Fruit fly (Drosophila melanogaster) whole organism, embryonic: ENCODE results near the gene CG7991.

Experiments used
- CG10959 ChIP-seq: fragments of 200-800 bp; sonication (Bioruptor generic); IDR thresholded peaks from 2 replicates; pipeline ENCODE4 v1.3.6; 2022; ENCODE audit warnings: missing biosample characterization, missing genetic modification characterization
- CG12769 ChIP-seq: fragments of 200-800 bp; sonication (Bioruptor generic); optimal IDR thresholded peaks from 2 replicates; lab custom pipeline; 2019; ENCODE audit warnings: missing biosample characterization, mild to moderate bottlenecking, missing genetic modification characterization, moderate library complexity
- CG13624 ChIP-seq: fragments of 200-800 bp; sonication (Bioruptor generic); optimal IDR thresholded peaks from 2 replicates; lab custom pipeline; 2016; ENCODE audit warnings: missing biosample characterization, missing genetic modification characterization
- CG13894 ChIP-seq: fragments of 200-800 bp; sonication (Bioruptor generic); optimal IDR thresholded peaks from 3 replicates; lab custom pipeline; 2018; ENCODE audit warnings: missing biosample characterization, mild to moderate bottlenecking, missing genetic modification characterization, moderate library complexity
- CG14050 ChIP-seq: fragments of 200-800 bp; sonication (Bioruptor generic); IDR thresholded peaks from 3 replicates; pipeline ENCODE4 v1.3.6; 2022; ENCODE audit warnings: missing biosample characterization, missing genetic modification characterization
- CG15514 ChIP-seq: fragments of 200-800 bp; sonication (Bioruptor generic); optimal IDR thresholded peaks from 3 replicates; lab custom pipeline; 2017; ENCODE audit warnings: missing biosample characterization, missing genetic modification characterization, mild to moderate bottlenecking, moderate library complexity, missing genetic modification reagents
- CG16863 ChIP-seq: fragments of 200-800 bp; sonication (Bioruptor generic); optimal IDR thresholded peaks from 3 replicates; lab custom pipeline; 2016; ENCODE audit warnings: missing biosample characterization, missing genetic modification characterization
- CG17361 ChIP-seq: fragments of 200-800 bp; sonication (Bioruptor generic); IDR thresholded peaks from 3 replicates; pipeline ENCODE4 v1.3.6; 2022; ENCODE audit warnings: missing biosample characterization, missing genetic modification characterization
- CG18599 ChIP-seq: fragments of 200-800 bp; sonication (Bioruptor generic); optimal IDR thresholded peaks from 3 replicates; lab custom pipeline; 2017; ENCODE audit warnings: missing biosample characterization, missing genetic modification characterization, mild to moderate bottlenecking, moderate library complexity, missing genetic modification reagents
- CG2120 ChIP-seq: fragments of 200-800 bp; sonication (Bioruptor generic); optimal IDR thresholded peaks from 3 replicates; lab custom pipeline; 2016; ENCODE audit warnings: missing biosample characterization, missing genetic modification characterization
- CG2712 ChIP-seq: fragments of 200-800 bp; optimal IDR thresholded peaks from 3 replicates; lab custom pipeline; 2019; ENCODE audit warnings: missing biosample characterization, mild to moderate bottlenecking, missing genetic modification characterization, moderate library complexity
- CG4617 ChIP-seq: fragments of 200-800 bp; sonication (Bioruptor generic); optimal IDR thresholded peaks from 3 replicates; lab custom pipeline; 2016; ENCODE audit warnings: missing biosample characterization, missing genetic modification characterization, borderline replicate concordance
- CG4854 ChIP-seq: fragments of 200-800 bp; sonication (Bioruptor generic); optimal IDR thresholded peaks from 2 replicates; lab custom pipeline; 2016; ENCODE audit warnings: missing biosample characterization, missing genetic modification characterization, inconsistent platforms
- CG6272 ChIP-seq: fragments of 200-800 bp; sonication (Bioruptor generic); IDR thresholded peaks from 2 replicates; pipeline ENCODE4 v1.3.6; 2022; ENCODE audit warnings: missing biosample characterization, missing genetic modification characterization
- CG7745 ChIP-seq: fragments of 200-800 bp; sonication (Bioruptor generic); optimal IDR thresholded peaks from 2 replicates; lab custom pipeline; 2018; ENCODE audit warnings: missing biosample characterization, mild to moderate bottlenecking, missing genetic modification characterization, moderate library complexity
- CG9797 ChIP-seq: fragments of 200-800 bp; sonication (Bioruptor generic); optimal IDR thresholded peaks from 3 replicates; lab custom pipeline; 2018; ENCODE audit warnings: missing biosample characterization, mild to moderate bottlenecking, missing genetic modification characterization
- Deaf1 ChIP-seq: fragments of 200-800 bp; optimal IDR thresholded peaks from 3 replicates; lab custom pipeline; 2019; ENCODE audit warnings: missing biosample characterization, mild to moderate bottlenecking, missing genetic modification characterization, moderate library complexity
- Drgx ChIP-seq: fragments of 200-800 bp; sonication (Bioruptor generic); IDR thresholded peaks from 2 replicates; pipeline ENCODE4 v1.3.6; 2022; ENCODE audit warnings: missing biosample characterization, missing genetic modification characterization
- E2f2 ChIP-seq: fragments of 200-800 bp; sonication (Bioruptor generic); IDR thresholded peaks from 2 replicates; pipeline ENCODE4 v1.3.6; 2022; ENCODE audit warnings: missing biosample characterization, missing genetic modification characterization
- Fer1 ChIP-seq: fragments of 200-800 bp; sonication (Bioruptor generic); optimal IDR thresholded peaks from 2 replicates; lab custom pipeline; 2017; ENCODE audit warnings: missing biosample characterization, mild to moderate bottlenecking, missing genetic modification characterization
- Hmr ChIP-seq: fragments of 200-800 bp; sonication (Bioruptor generic); optimal IDR thresholded peaks from 3 replicates; lab custom pipeline; 2017; ENCODE audit warnings: mild to moderate bottlenecking, missing biosample characterization, missing genetic modification reagents, missing genetic modification characterization
- Hr3 ChIP-seq: fragments of 200-800 bp; sonication (Bioruptor generic); optimal IDR thresholded peaks from 3 replicates; lab custom pipeline; 2016; ENCODE audit warnings: missing biosample characterization, missing genetic modification characterization
- Hr51 ChIP-seq, 2 experiments: fragments of 200-800 bp; sonication (Bioruptor generic); optimal IDR thresholded peaks; 2 replicates in 1 of 2; 3 replicates in 1 of 2; lab custom pipeline; 2016 to 2018; ENCODE audit warnings: missing biosample characterization in 2 of 2, missing genetic modification characterization in 2 of 2, mild to moderate bottlenecking in 1 of 2, moderate library complexity in 1 of 2
- Hsf ChIP-seq: fragments of 200-800 bp; sonication (Bioruptor generic); optimal IDR thresholded peaks from 3 replicates; lab custom pipeline; 2016; ENCODE audit warnings: missing biosample characterization, missing genetic modification characterization
- Med ChIP-seq: fragments of 200-800 bp; sonication (Bioruptor generic); peaks from one replicate; lab custom pipeline; 2016; ENCODE audit warnings: missing biosample characterization, missing genetic modification characterization, mild to moderate bottlenecking, inconsistent platforms, moderate library complexity
- NC2β ChIP-seq: fragments of 200-800 bp; sonication (Bioruptor generic); optimal IDR thresholded peaks from 2 replicates; lab custom pipeline; 2016; ENCODE audit warnings: missing biosample characterization, missing genetic modification characterization
- Nf-YA ChIP-seq: fragments of 200-800 bp; sonication (Bioruptor generic); IDR thresholded peaks from 2 replicates; pipeline ENCODE4 v1.3.6; 2022; ENCODE audit warnings: missing biosample characterization, missing genetic modification characterization
- Oaz ChIP-seq: fragments of 200-800 bp; sonication (Bioruptor generic); IDR thresholded peaks from 2 replicates; pipeline ENCODE4 v1.3.6; 2022; ENCODE audit warnings: missing biosample characterization, missing genetic modification characterization
- Pdp1 ChIP-seq, 2 experiments: fragments of 200-800 bp; sonication (Bioruptor generic); optimal IDR thresholded peaks; 3 replicates each; lab custom pipeline; 2016; ENCODE audit warnings: missing biosample characterization in 2 of 2, missing genetic modification characterization in 2 of 2, mild to moderate bottlenecking in 1 of 2, moderate library complexity in 1 of 2
- Side ChIP-seq: fragments of 200-800 bp; sonication (Bioruptor generic); optimal IDR thresholded peaks from 2 replicates; lab custom pipeline; 2016; ENCODE audit warnings: missing biosample characterization, missing genetic modification characterization
- Sin3A ChIP-seq: fragments of >200 bp; optimal IDR thresholded peaks from 2 replicates; lab custom pipeline; 2018
- Spps ChIP-seq: fragments of 200-800 bp; sonication (Bioruptor generic); optimal IDR thresholded peaks from 2 replicates; lab custom pipeline; 2018; ENCODE audit warnings: missing biosample characterization, mild to moderate bottlenecking, missing genetic modification characterization
- bbx ChIP-seq: fragments of 200-800 bp; sonication (Bioruptor generic); IDR thresholded peaks from 2 replicates; pipeline ENCODE4 v1.3.6; 2022; ENCODE audit warnings: missing biosample characterization, missing genetic modification characterization; ENCODE audit not compliant: partially characterized antibody
- caup ChIP-seq: fragments of 200-800 bp; sonication (Bioruptor generic); optimal IDR thresholded peaks from 3 replicates; lab custom pipeline; 2017; ENCODE audit warnings: missing biosample characterization, mild to moderate bottlenecking, missing genetic modification characterization, moderate library complexity; ENCODE audit not compliant: severe bottlenecking
- dpn ChIP-seq, 2 experiments: fragments of 200-800 bp; sonication (Bioruptor generic); optimal IDR thresholded peaks; 3 replicates each; lab custom pipeline; 2016; ENCODE audit warnings: missing biosample characterization in 2 of 2, missing genetic modification characterization in 2 of 2
- dysf ChIP-seq: fragments of 200-800 bp; sonication (Bioruptor generic); IDR thresholded peaks from 3 replicates; pipeline ENCODE4 v1.3.6; 2022; ENCODE audit warnings: missing biosample characterization, missing genetic modification characterization
- her ChIP-seq: fragments of 200-800 bp; sonication (Bioruptor generic); optimal IDR thresholded peaks from 2 replicates; lab custom pipeline; 2016; ENCODE audit warnings: missing biosample characterization, missing genetic modification characterization
- ken ChIP-seq: fragments of 200-800 bp; sonication (Bioruptor generic); IDR thresholded peaks from 3 replicates; pipeline ENCODE4 v1.3.6; 2022; ENCODE audit warnings: missing biosample characterization, missing genetic modification characterization
- maf-S ChIP-seq: fragments of 200-800 bp; sonication (Bioruptor generic); optimal IDR thresholded peaks from 2 replicates; lab custom pipeline; 2016; ENCODE audit warnings: missing biosample characterization, missing genetic modification characterization
- mam ChIP-seq: fragments of 200-800 bp; sonication (Bioruptor generic); optimal IDR thresholded peaks from 3 replicates; lab custom pipeline; 2016; ENCODE audit warnings: missing biosample characterization, missing genetic modification characterization
- onecut ChIP-seq: fragments of 200-800 bp; sonication (Bioruptor generic); IDR thresholded peaks from 2 replicates; pipeline ENCODE4 v1.3.6; 2022; ENCODE audit warnings: missing biosample characterization, missing genetic modification characterization
- row ChIP-seq: fragments of 200-800 bp; sonication (Bioruptor generic); IDR thresholded peaks from 3 replicates; pipeline ENCODE4 v1.3.6; 2022; ENCODE audit warnings: missing biosample characterization, missing genetic modification characterization
- scrt ChIP-seq: fragments of 200-800 bp; sonication (Bioruptor generic); optimal IDR thresholded peaks from 2 replicates; lab custom pipeline; 2018; ENCODE audit warnings: missing biosample characterization, mild to moderate bottlenecking, missing genetic modification characterization, moderate library complexity
- seq ChIP-seq: fragments of 200-800 bp; sonication (Bioruptor generic); IDR thresholded peaks from 2 replicates; pipeline ENCODE4 v1.3.6; 2022; ENCODE audit warnings: missing biosample characterization, missing genetic modification characterization
- sug ChIP-seq: fragments of 200-800 bp; optimal IDR thresholded peaks from 2 replicates; lab custom pipeline; 2019; ENCODE audit warnings: missing biosample characterization, mild to moderate bottlenecking, missing genetic modification characterization, moderate library complexity
- tup ChIP-seq: fragments of 200-800 bp; sonication (Bioruptor generic); optimal IDR thresholded peaks from 2 replicates; lab custom pipeline; 2016; ENCODE audit warnings: missing biosample characterization, mild to moderate bottlenecking, missing genetic modification characterization, moderate library complexity
- unc-4 ChIP-seq: fragments of 200-800 bp; sonication (Bioruptor generic); IDR thresholded peaks from 2 replicates; pipeline ENCODE4 v1.3.6; 2022; ENCODE audit warnings: missing biosample characterization, missing genetic modification characterization; ENCODE audit not compliant: partially characterized antibody
- vvl ChIP-seq: fragments of 200-800 bp; sonication (Bioruptor generic); IDR thresholded peaks from 2 replicates; pipeline ENCODE4 v1.3.6; 2022; ENCODE audit warnings: missing biosample characterization, missing genetic modification characterization
- z ChIP-seq: fragments of 200-800 bp; sonication (Bioruptor generic); IDR thresholded peaks from 3 replicates; pipeline ENCODE4 v1.3.6; 2022; ENCODE audit warnings: missing biosample characterization, missing genetic modification characterization

CG7991 gene

dm6 chr3L:1647276-1647919, 27.1 kb upstream of the CG7991 start, which contains the start of the genes CG17249 and Bro (continued):
- peak; percentile 21 for TF ChIP-seq mam
- peak; percentile 24 for TF ChIP-seq CG2712 (tag; lab: Kevin White, UChicago)
- TF ChIP-seq CG4854 (GFP tag; lab: Kevin White, UChicago): peak; percentile 94
- peak; percentile 53; the same call in 2 of the 3 replicates for TF ChIP-seq row (GFP tag; lab: Robert Waterston, UW)
- peak; percentile 24 for TF ChIP-seq Side
- TF ChIP-seq Hr51 (GFP tag; optimal IDR thresholded peaks at IDR 0.05; lab: Kevin White, UChicago): peak in 1 of 2 experiments; percentile 57
- TF ChIP-seq CG15514 (GFP tag; lab: Kevin White, UChicago): peak; percentile 85
- peak; percentile 62 for TF ChIP-seq CG4617 (GFP tag; lab: Kevin White, UChicago)
- no peak for TF ChIP-seq CG10959 (GFP tag; lab: Robert Waterston, UW)
- peak in 1 of 2 experiments; percentile 62 for TF ChIP-seq Pdp1 (GFP tag; optimal IDR thresholded peaks at IDR 0.05; lab: Kevin White, UChicago)
- no peak for TF ChIP-seq CG6272
- TF ChIP-seq dpn (GFP tag; optimal IDR thresholded peaks at IDR 0.05; lab: Kevin White, UChicago): peak; percentile 41 to 64
- peak; percentile 50 for TF ChIP-seq her (GFP tag; lab: Kevin White, UChicago)
- peak; percentile 19 for TF ChIP-seq Fer1 (GFP tag; lab: Kevin White, UChicago)
- TF ChIP-seq CG7745: no peak
- peak; percentile 32 for TF ChIP-seq maf-S
- peak; percentile 36 for TF ChIP-seq sug
- TF ChIP-seq Hmr: peak; percentile 42
- peak; percentile 14 for TF ChIP-seq tup (GFP tag; lab: Kevin White, UChicago)
- TF ChIP-seq Hsf (GFP tag; lab: Kevin White, UChicago): peak; percentile 45
- peak; percentile 50 for TF ChIP-seq Sin3A (lab: Kevin White, UChicago)
- TF ChIP-seq NC2β (GFP tag; lab: Kevin White, UChicago): peak; percentile 2
- TF ChIP-seq vvl: peak; percentile 72
- peak; percentile 72 for TF ChIP-seq CG2120 (GFP tag; lab: Kevin White, UChicago)
- no peak for TF ChIP-seq CG17361 (GFP tag; lab: Robert Waterston, UW)
- no peak for TF ChIP-seq Nf-YA (GFP tag; lab: Robert Waterston, UW)
- peak; percentile 69 for TF ChIP-seq ken (GFP tag; lab: Robert Waterston, UW)
- TF ChIP-seq caup (GFP tag; lab: Kevin White, UChicago): no peak
- TF ChIP-seq CG9797 (GFP tag; lab: Kevin White, UChicago): peak; percentile 62
- peak; percentile 59 for TF ChIP-seq CG12769 (tag; lab: Kevin White, UChicago)
- TF ChIP-seq CG13624 (GFP tag; lab: Kevin White, UChicago): peak; percentile 97
- TF ChIP-seq Hr3: peak; percentile 21

dm6 chr3L:1648690-1649355, 25.7 kb upstream of the CG7991 start, which contains the start of gene CG13920:
CG13920 (plus strand) TSS chr3L:1648944.
- TF ChIP-seq Deaf1: peak; percentile 91
- peak; percentile 61 for TF ChIP-seq CG13894 (tag; lab: Kevin White, UChicago)
- 0 out of 3 replicates have a peak, but pooled peaks have one; percentile 46 for TF ChIP-seq z (GFP tag; lab: Robert Waterston, UW)
- TF ChIP-seq CG12769 (tag; lab: Kevin White, UChicago): peak; percentile 25
- TF ChIP-seq seq (GFP tag; lab: Robert Waterston, UW): peak; percentile 85
- no peak for TF ChIP-seq CG14050 (GFP tag; lab: Robert Waterston, UW)
- peak; percentile 4 for TF ChIP-seq scrt (GFP tag; lab: Kevin White, UChicago)
- TF ChIP-seq bbx (GFP tag; lab: Robert Waterston, UW): peak; percentile 21; the same call in 1 of the 2 replicates
- no peak for TF ChIP-seq CG16863 (GFP tag; lab: Kevin White, UChicago)
- no peak for TF ChIP-seq Spps (tag; lab: Kevin White, UChicago)
- no peak for TF ChIP-seq Drgx
- peak; percentile 20 for TF ChIP-seq CG18599 (GFP tag; lab: Kevin White, UChicago)
- TF ChIP-seq E2f2: 0 out of 2 replicates have a peak, but pooled peaks have one; percentile 11
- TF ChIP-seq Oaz: no peak
- TF ChIP-seq unc-4 (GFP tag; lab: Robert Waterston, UW): peak; percentile 43; the same call in 1 of the 2 replicates
- peak; percentile 59 for TF ChIP-seq Med (GFP tag; lab: Kevin White, UChicago)
- TF ChIP-seq dysf (GFP tag; lab: Robert Waterston, UW): no peak
- peak; percentile 99 for TF ChIP-seq onecut (GFP tag; lab: Robert Waterston, UW)
